Worm (Caenorhabditis elegans) whole organism, late embryonic: ENCODE measurements around the gene rol-8.

ENCODE experiments used
- Y22D7AL.16 ChIP-seq: sonication (generic microtip); optimal IDR thresholded peaks from 2 replicates; lab custom pipeline; 2016; ENCODE audit warnings: missing genetic modification characterization, missing compliant biosample characterization
- ahr-1 ChIP-seq: sonication (generic microtip); optimal IDR thresholded peaks from 2 replicates; lab custom pipeline; 2016; ENCODE audit warnings: missing genetic modification characterization, missing compliant biosample characterization
- ceh-14 ChIP-seq: sonication (generic microtip); optimal IDR thresholded peaks from 2 replicates; lab custom pipeline; 2016; ENCODE audit warnings: missing genotype, missing genetic modification characterization, missing compliant biosample characterization
- ceh-24 ChIP-seq: sonication (generic microtip); optimal IDR thresholded peaks from 2 replicates; lab custom pipeline; 2016; ENCODE audit warnings: mild to moderate bottlenecking, missing genetic modification characterization, missing compliant biosample characterization
- dmd-4 ChIP-seq: sonication (generic microtip); optimal IDR thresholded peaks from 2 replicates; lab custom pipeline; 2016; ENCODE audit warnings: borderline replicate concordance, missing genetic modification characterization, missing compliant biosample characterization
- npax-4 ChIP-seq: sonication (generic microtip); optimal IDR thresholded peaks from 2 replicates; lab custom pipeline; 2016; ENCODE audit warnings: missing genetic modification characterization, missing compliant biosample characterization
- pqm-1 ChIP-seq: sonication (generic microtip); optimal IDR thresholded peaks from 2 replicates; lab custom pipeline; 2016; ENCODE audit warnings: missing genetic modification characterization, missing compliant biosample characterization
- sox-2 ChIP-seq: fragments of 200-800 bp; sonication (Bioruptor generic); IDR thresholded peaks from 2 replicates; pipeline ENCODE4 v1.3.6; 2022; ENCODE audit warnings: missing genetic modification reagents, missing genetic modification characterization, missing compliant biosample characterization
- unc-3 ChIP-seq, 2 experiments: fragments of 200-800 bp in 1 of 2; sonication (Bioruptor generic) in 1 of 2; sonication (generic microtip) in 1 of 2; conservative IDR thresholded peaks in 1 of 2; optimal IDR thresholded peaks in 1 of 2; 2 replicates each; pipeline versions ENCODE4 v1.3.6 to Lab custom; 2016 to 2022; ENCODE audit warnings: missing compliant biosample characterization in 2 of 2, missing genetic modification characterization in 2 of 2, missing genetic modification reagents in 1 of 2
- unc-55 ChIP-seq: sonication (generic microtip); optimal IDR thresholded peaks from 2 replicates; lab custom pipeline; 2017; ENCODE audit warnings: missing biosample characterization, missing genetic modification reagents, missing genetic modification characterization
- ztf-16 ChIP-seq: sonication (generic microtip); optimal IDR thresholded peaks from 2 replicates; lab custom pipeline; 2017; ENCODE audit warnings: missing genetic modification characterization, missing compliant biosample characterization

DNA sequence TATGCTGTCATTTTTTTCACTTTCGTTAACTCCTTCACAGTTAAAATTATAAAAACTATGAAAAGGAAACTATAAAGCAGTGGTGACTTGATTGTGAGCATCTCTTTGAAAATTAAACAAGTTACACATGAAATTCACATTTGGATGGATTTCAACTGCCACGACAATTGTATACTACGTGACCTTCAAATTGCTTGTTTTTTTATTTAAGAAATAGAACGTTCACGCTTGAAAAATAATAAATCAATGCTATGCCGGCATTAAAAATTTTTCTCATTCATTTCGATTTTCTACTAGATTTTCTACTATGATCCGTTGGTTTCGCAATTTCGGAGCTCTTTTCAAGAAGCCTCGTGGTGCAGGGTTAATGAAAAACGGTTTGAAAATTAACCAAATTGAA lies 18.4 kb upstream of the rol-8 start, which contains the start of the genes ZK1290.7 and rnh-1.1:
- TF ChIP-seq unc-3 (GFP tag; conservative IDR thresholded peaks at IDR 0.05; lab: Robert Waterston, UW) (no peak), unc-3 (tag; optimal IDR thresholded peaks at IDR 0.05; lab: Kevin White, UChicago) (no peak), ztf-16 (tag; lab: Kevin White, UChicago) (no peak), Y22D7AL.16 (tag; lab: Kevin White, UChicago) (no peak), npax-4 (no peak), pqm-1 (tag; lab: Kevin White, UChicago) (no peak), ahr-1 (tag; lab: Kevin White, UChicago) (no peak), ceh-14 (no peak), ceh-24 (no peak), unc-55 (no peak), sox-2 (GFP tag; lab: Robert Waterston, UW) (no peak), dmd-4 (tag; lab: Kevin White, UChicago) (no peak)
